Fruit fly (Drosophila melanogaster) whole organism, prepupa: ENCODE data around the gene CG33511.

Experiments
- CG10669 ChIP-seq: fragments of 200-800 bp; sonication (Bioruptor generic); optimal IDR thresholded peaks from 3 replicates; lab custom pipeline; 2018; ENCODE audit warnings: missing biosample characterization, mild to moderate bottlenecking, missing genetic modification characterization, moderate library complexity
- CG3032 ChIP-seq: fragments of 200-800 bp; optimal IDR thresholded peaks from 2 replicates; lab custom pipeline; 2019; ENCODE audit warnings: missing biosample characterization, mild to moderate bottlenecking, missing genetic modification characterization, moderate library complexity
- CG31627 ChIP-seq: fragments of 200-800 bp; sonication (Bioruptor generic); optimal IDR thresholded peaks from 3 replicates; lab custom pipeline; 2016; ENCODE audit warnings: missing biosample characterization, missing genetic modification characterization
- Ets96B ChIP-seq: fragments of 200-800 bp; optimal IDR thresholded peaks from 2 replicates; lab custom pipeline; 2019; ENCODE audit warnings: missing biosample characterization, mild to moderate bottlenecking, missing genetic modification characterization, moderate library complexity
- dsx ChIP-seq: fragments of 200-800 bp; optimal IDR thresholded peaks from 3 replicates; lab custom pipeline; 2019; ENCODE audit warnings: missing biosample characterization, mild to moderate bottlenecking, missing genetic modification characterization, moderate library complexity; ENCODE audit not compliant: poor library complexity, severe bottlenecking
- eg ChIP-seq: fragments of 200-800 bp; sonication (Bioruptor generic); IDR thresholded peaks from 3 replicates; pipeline ENCODE4 v1.3.6; 2022; ENCODE audit warnings: missing biosample characterization, missing genetic modification characterization

dm6 chr2L:21088651-21089050 is 6.4 kb upstream of the CG33511 start, which contains the start of gene ppk13:
- TF ChIP-seq CG31627 (GFP tag; lab: Kevin White, UChicago) (no peak), dsx (GFP tag; lab: Kevin White, UChicago) (no peak), Ets96B (tag; lab: Kevin White, UChicago) (no peak), CG3032 (tag; lab: Kevin White, UChicago) (no peak), eg (GFP tag; lab: Robert Waterston, UW) (no peak), CG10669 (GFP tag; lab: Kevin White, UChicago) (no peak)
